Fruit fly (Drosophila melanogaster) whole organism, embryonic: ENCODE results near the gene schlank.
A peak's percentile ranks its signal among the peaks of the same experiment; 100 is the strongest.

Experiments used
- Abd-B ChIP-seq: fragments of 200-800 bp; sonication (Bioruptor generic); optimal IDR thresholded peaks from 2 replicates; lab custom pipeline; 2018; ENCODE audit warnings: missing biosample characterization, mild to moderate bottlenecking, missing genetic modification characterization, moderate library complexity
- Adf1 ChIP-seq: fragments of 200-800 bp; sonication (Bioruptor generic); IDR thresholded peaks from 2 replicates; pipeline ENCODE4 v1.3.6; 2022; ENCODE audit warnings: missing biosample characterization, missing genetic modification characterization
- CG10321 ChIP-seq: fragments of 200-800 bp; sonication (Bioruptor generic); IDR thresholded peaks from 2 replicates; pipeline ENCODE4 v1.3.6; 2022; ENCODE audit warnings: missing biosample characterization, missing genetic modification characterization
- CG10959 ChIP-seq: fragments of 200-800 bp; sonication (Bioruptor generic); IDR thresholded peaks from 2 replicates; pipeline ENCODE4 v1.3.6; 2022; ENCODE audit warnings: missing biosample characterization, missing genetic modification characterization
- CG12104 ChIP-seq: fragments of 200-800 bp; sonication (Bioruptor generic); optimal IDR thresholded peaks from 3 replicates; lab custom pipeline; 2016; ENCODE audit warnings: missing biosample characterization, missing genetic modification characterization
- CG13287 ChIP-seq: fragments of 200-800 bp; sonication (Bioruptor generic); IDR thresholded peaks from 2 replicates; pipeline ENCODE4 v1.3.6; 2022; ENCODE audit warnings: missing biosample characterization, missing genetic modification characterization; ENCODE audit not compliant: partially characterized antibody
- CG14441 ChIP-seq: fragments of 200-800 bp; sonication (Bioruptor generic); IDR thresholded peaks from 2 replicates; pipeline ENCODE4 v1.3.6; 2022; ENCODE audit warnings: missing biosample characterization, missing genetic modification characterization
- CG15269 ChIP-seq: fragments of 200-800 bp; sonication (Bioruptor generic); optimal IDR thresholded peaks from 2 replicates; lab custom pipeline; 2018; ENCODE audit warnings: missing biosample characterization, mild to moderate bottlenecking, missing genetic modification characterization, moderate library complexity
- CG17186 ChIP-seq: fragments of 200-800 bp; sonication (Bioruptor generic); optimal IDR thresholded peaks from 3 replicates; lab custom pipeline; 2017; ENCODE audit warnings: missing biosample characterization, missing genetic modification reagents, missing genetic modification characterization
- CG2199 ChIP-seq: fragments of 200-800 bp; sonication (Bioruptor generic); IDR thresholded peaks from 3 replicates; pipeline ENCODE4 v1.3.6; 2022; ENCODE audit warnings: missing biosample characterization, missing genetic modification characterization
- CG2712 ChIP-seq: fragments of 200-800 bp; optimal IDR thresholded peaks from 3 replicates; lab custom pipeline; 2019; ENCODE audit warnings: missing biosample characterization, mild to moderate bottlenecking, missing genetic modification characterization, moderate library complexity
- CG30020 ChIP-seq: fragments of 200-800 bp; optimal IDR thresholded peaks from 2 replicates; lab custom pipeline; 2019; ENCODE audit warnings: missing biosample characterization, mild to moderate bottlenecking, missing genetic modification characterization, moderate library complexity
- CG3407 ChIP-seq: fragments of 200-800 bp; sonication (Bioruptor generic); optimal IDR thresholded peaks from 2 replicates; lab custom pipeline; 2018; ENCODE audit warnings: missing biosample characterization, mild to moderate bottlenecking, missing genetic modification characterization
- CG4282 ChIP-seq: fragments of 200-800 bp; sonication (Bioruptor generic); optimal IDR thresholded peaks from 2 replicates; lab custom pipeline; 2016; ENCODE audit warnings: missing biosample characterization, missing genetic modification characterization
- CG4617 ChIP-seq: fragments of 200-800 bp; sonication (Bioruptor generic); optimal IDR thresholded peaks from 3 replicates; lab custom pipeline; 2016; ENCODE audit warnings: missing biosample characterization, missing genetic modification characterization, borderline replicate concordance
- CG7745 ChIP-seq: fragments of 200-800 bp; sonication (Bioruptor generic); optimal IDR thresholded peaks from 2 replicates; lab custom pipeline; 2018; ENCODE audit warnings: missing biosample characterization, mild to moderate bottlenecking, missing genetic modification characterization, moderate library complexity
- CG8388 ChIP-seq: fragments of 200-800 bp; sonication (Bioruptor generic); optimal IDR thresholded peaks from 2 replicates; lab custom pipeline; 2019; ENCODE audit warnings: missing biosample characterization, mild to moderate bottlenecking, missing genetic modification characterization, moderate library complexity
- CG8944 ChIP-seq: fragments of 200-800 bp; sonication (Bioruptor generic); optimal IDR thresholded peaks from 3 replicates; lab custom pipeline; 2016; ENCODE audit warnings: missing biosample characterization, missing genetic modification characterization
- Camta ChIP-seq: fragments of 200-800 bp; sonication (Bioruptor generic); optimal IDR thresholded peaks from 2 replicates; lab custom pipeline; 2016; ENCODE audit warnings: missing biosample characterization, missing genetic modification characterization
- D19B ChIP-seq: fragments of 200-800 bp; sonication (Bioruptor generic); optimal IDR thresholded peaks from 2 replicates; lab custom pipeline; 2017; ENCODE audit warnings: missing biosample characterization, mild to moderate bottlenecking, missing genetic modification characterization
- Dad ChIP-seq: fragments of 200-800 bp; sonication (Bioruptor generic); optimal IDR thresholded peaks from 3 replicates; lab custom pipeline; 2016; ENCODE audit warnings: missing biosample characterization, missing genetic modification characterization
- Deaf1 ChIP-seq: fragments of 200-800 bp; optimal IDR thresholded peaks from 3 replicates; lab custom pipeline; 2019; ENCODE audit warnings: missing biosample characterization, mild to moderate bottlenecking, missing genetic modification characterization, moderate library complexity
- Dip2 ChIP-seq: fragments of 200-800 bp; sonication (Bioruptor generic); IDR thresholded peaks from 2 replicates; pipeline ENCODE4 v1.3.6; 2022; ENCODE audit warnings: missing biosample characterization, missing genetic modification characterization
- H15 ChIP-seq: fragments of 200-800 bp; sonication (Bioruptor generic); IDR thresholded peaks from 3 replicates; pipeline ENCODE4 v1.3.6; 2022; ENCODE audit warnings: missing biosample characterization, missing genetic modification characterization
- HLH4C ChIP-seq: fragments of 200-800 bp; sonication (Bioruptor generic); IDR thresholded peaks from 3 replicates; pipeline ENCODE4 v1.3.6; 2022; ENCODE audit warnings: missing biosample characterization, missing genetic modification characterization; ENCODE audit not compliant: partially characterized antibody
- Lim3 ChIP-seq: fragments of 200-800 bp; sonication (Bioruptor generic); IDR thresholded peaks from 2 replicates; pipeline ENCODE4 v1.3.6; 2022; ENCODE audit warnings: missing biosample characterization, missing genetic modification characterization
- Myb ChIP-seq: fragments of 200-800 bp; sonication (Bioruptor generic); optimal IDR thresholded peaks from 2 replicates; lab custom pipeline; 2016; ENCODE audit warnings: missing biosample characterization, missing genetic modification characterization
- Opbp ChIP-seq: fragments of 200-800 bp; sonication (Bioruptor generic); IDR thresholded peaks from 3 replicates; pipeline ENCODE4 v1.3.6; 2022; ENCODE audit warnings: missing biosample characterization, missing genetic modification characterization; ENCODE audit not compliant: partially characterized antibody
- bigmax ChIP-seq: fragments of 200-800 bp; sonication (Bioruptor generic); optimal IDR thresholded peaks from 2 replicates; lab custom pipeline; 2018; ENCODE audit warnings: missing biosample characterization, mild to moderate bottlenecking, missing genetic modification characterization
- bowl ChIP-seq: fragments of 200-800 bp; sonication (Bioruptor generic); IDR thresholded peaks from 2 replicates; pipeline ENCODE4 v1.3.6; 2022; ENCODE audit warnings: missing biosample characterization, missing genetic modification characterization
- cato ChIP-seq: fragments of 200-800 bp; sonication (Bioruptor generic); optimal IDR thresholded peaks from 2 replicates; lab custom pipeline; 2016; ENCODE audit warnings: missing biosample characterization, missing genetic modification characterization, borderline replicate concordance
- cg ChIP-seq: fragments of 200-800 bp; sonication (Bioruptor generic); optimal IDR thresholded peaks from 3 replicates; lab custom pipeline; 2019; ENCODE audit warnings: missing biosample characterization, mild to moderate bottlenecking, missing genetic modification characterization, moderate library complexity
- crc ChIP-seq: fragments of 200-800 bp; sonication (Bioruptor generic); optimal IDR thresholded peaks from 2 replicates; lab custom pipeline; 2016; ENCODE audit warnings: missing biosample characterization, missing genetic modification characterization
- dm ChIP-seq: fragments of 200-800 bp; sonication (Bioruptor generic); optimal IDR thresholded peaks from 3 replicates; lab custom pipeline; 2016; ENCODE audit warnings: missing biosample characterization, missing genetic modification characterization
- ems ChIP-seq: fragments of 200-800 bp; sonication (Bioruptor generic); optimal IDR thresholded peaks from 3 replicates; lab custom pipeline; 2016; ENCODE audit warnings: missing biosample characterization, missing genetic modification characterization
- en ChIP-seq: fragments of 200-800 bp; sonication (Bioruptor generic); optimal IDR thresholded peaks from 2 replicates; lab custom pipeline; 2016; ENCODE audit warnings: missing biosample characterization, missing genetic modification characterization
- fd102C ChIP-seq: fragments of 200-800 bp; sonication (Bioruptor generic); optimal IDR thresholded peaks from 2 replicates; lab custom pipeline; 2018; ENCODE audit warnings: missing biosample characterization, mild to moderate bottlenecking, missing genetic modification characterization, moderate library complexity
- fd3F ChIP-seq: fragments of 200-800 bp; sonication (Bioruptor generic); optimal IDR thresholded peaks from 2 replicates; lab custom pipeline; 2018; ENCODE audit warnings: missing biosample characterization, mild to moderate bottlenecking, missing genetic modification characterization, moderate library complexity
- ftz-f1 ChIP-seq: fragments of 200-800 bp; sonication (Bioruptor generic); optimal IDR thresholded peaks from 2 replicates; lab custom pipeline; 2016; ENCODE audit warnings: missing biosample characterization, missing genetic modification characterization
- hb ChIP-seq: fragments of 200-800 bp; sonication (Bioruptor generic); IDR thresholded peaks from 3 replicates; pipeline ENCODE4 v1.3.6; 2022; ENCODE audit warnings: missing biosample characterization, missing genetic modification characterization; ENCODE audit not compliant: partially characterized antibody
- insv ChIP-seq, 2 experiments: fragments of 200-800 bp; sonication (Bioruptor generic); optimal IDR thresholded peaks; 3 replicates each; lab custom pipeline; 2016 to 2018; ENCODE audit warnings: missing biosample characterization in 2 of 2, missing genetic modification characterization in 2 of 2
- jigr1 ChIP-seq: fragments of 200-800 bp; sonication (Bioruptor generic); IDR thresholded peaks from 3 replicates; pipeline ENCODE4 v1.3.6; 2022; ENCODE audit warnings: missing biosample characterization, missing genetic modification characterization
- p53 ChIP-seq: fragments of 200-800 bp; sonication (Bioruptor generic); optimal IDR thresholded peaks from 2 replicates; lab custom pipeline; 2016; ENCODE audit warnings: missing biosample characterization, missing genetic modification characterization
- phol ChIP-seq: fragments of 200-800 bp; sonication (Bioruptor generic); optimal IDR thresholded peaks from 3 replicates; lab custom pipeline; 2018; ENCODE audit warnings: missing biosample characterization, mild to moderate bottlenecking, missing genetic modification characterization, moderate library complexity
- psq ChIP-seq: fragments of 200-800 bp; sonication (Bioruptor generic); optimal IDR thresholded peaks from 2 replicates; lab custom pipeline; 2017; ENCODE audit warnings: missing biosample characterization, missing genetic modification characterization
- scrt ChIP-seq: fragments of 200-800 bp; sonication (Bioruptor generic); optimal IDR thresholded peaks from 2 replicates; lab custom pipeline; 2018; ENCODE audit warnings: missing biosample characterization, mild to moderate bottlenecking, missing genetic modification characterization, moderate library complexity
- stc ChIP-seq: fragments of 200-800 bp; sonication (Bioruptor generic); IDR thresholded peaks from 2 replicates; pipeline ENCODE4 v1.3.6; 2022; ENCODE audit warnings: missing biosample characterization, missing genetic modification characterization
- trem ChIP-seq: fragments of 200-800 bp; optimal IDR thresholded peaks from 3 replicates; lab custom pipeline; 2019; ENCODE audit warnings: missing biosample characterization, mild to moderate bottlenecking, missing genetic modification characterization, moderate library complexity
- tx ChIP-seq: fragments of 200-800 bp; sonication (Bioruptor generic); optimal IDR thresholded peaks from 2 replicates; lab custom pipeline; 2016; ENCODE audit warnings: missing biosample characterization, missing genetic modification characterization
- wdn ChIP-seq: fragments of 200-800 bp; sonication (Bioruptor generic); IDR thresholded peaks from 2 replicates; pipeline ENCODE4 v1.3.6; 2022; ENCODE audit warnings: missing biosample characterization, missing genetic modification characterization
- zen ChIP-seq: fragments of 200-800 bp; sonication (Bioruptor generic); optimal IDR thresholded peaks from 3 replicates; lab custom pipeline; 2018; ENCODE audit warnings: missing biosample characterization, mild to moderate bottlenecking, missing genetic modification characterization, moderate library complexity

Gene schlank

DNA sequence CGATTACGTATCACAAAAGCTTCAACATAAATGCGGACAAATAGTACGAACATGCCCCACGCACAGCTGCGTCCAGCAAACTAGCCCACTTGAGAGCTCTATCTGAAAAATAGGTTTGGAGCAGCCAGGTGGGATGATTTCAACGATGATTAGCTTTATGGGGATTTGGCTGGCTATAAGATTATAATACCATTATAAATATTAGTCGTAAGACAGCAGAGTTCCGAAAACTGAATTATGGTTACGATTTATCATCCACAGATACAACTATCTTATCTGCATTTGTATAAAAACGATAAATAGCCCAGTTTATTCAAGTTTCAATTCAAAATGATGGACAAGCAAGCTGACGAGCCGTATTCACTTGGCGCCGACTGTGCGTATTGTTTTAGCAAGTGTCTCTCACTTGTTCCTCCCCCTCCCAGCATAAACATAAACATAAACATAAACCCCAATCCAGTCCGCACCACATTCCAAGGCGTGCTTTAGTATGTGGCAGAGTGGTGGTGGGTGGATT lies 3.4 kb downstream of the schlank start (continued):
- TF ChIP-seq p53 (GFP tag; lab: Kevin White, UChicago), result no peak
- TF ChIP-seq Camta (GFP tag; lab: Kevin White, UChicago), result peak; percentile 44
- TF ChIP-seq dm (GFP tag; lab: Kevin White, UChicago), result peak; percentile 5
- TF ChIP-seq D19B (GFP tag; lab: Kevin White, UChicago), result peak; percentile 74
- no peak for TF ChIP-seq Dad
- peak; percentile 22 for TF ChIP-seq trem
- TF ChIP-seq Adf1, result peak; percentile 11; the same call in 1 of the 2 replicates
- TF ChIP-seq phol, result peak; percentile 84
- no peak for TF ChIP-seq Opbp (GFP tag; lab: Robert Waterston, UW)
- peak; percentile 42 for TF ChIP-seq cato (GFP tag; lab: Kevin White, UChicago)
- no peak for TF ChIP-seq bigmax (GFP tag; lab: Kevin White, UChicago)
- TF ChIP-seq CG10321 (GFP tag; lab: Robert Waterston, UW), result no peak
- TF ChIP-seq Lim3 (GFP tag; lab: Robert Waterston, UW), result no peak
- no peak for TF ChIP-seq tx (GFP tag; lab: Kevin White, UChicago)
- peak; percentile 74 for TF ChIP-seq ems (GFP tag; lab: Kevin White, UChicago)
- TF ChIP-seq bowl (GFP tag; lab: Robert Waterston, UW), result no peak
- no peak for TF ChIP-seq CG4617 (GFP tag; lab: Kevin White, UChicago)
- TF ChIP-seq jigr1 (GFP tag; lab: Robert Waterston, UW), result 0 out of 3 replicates have a peak, but pooled peaks have one; percentile 20
- TF ChIP-seq CG30020 (tag; lab: Kevin White, UChicago), result peak; percentile 31
- TF ChIP-seq CG8944 (GFP tag; lab: Kevin White, UChicago), result no peak
- TF ChIP-seq fd3F (GFP tag; lab: Kevin White, UChicago), result peak; percentile 59
- no peak for TF ChIP-seq hb
- TF ChIP-seq Deaf1 (tag; lab: Kevin White, UChicago), result peak; percentile 63
- TF ChIP-seq CG10959 (GFP tag; lab: Robert Waterston, UW), result no peak
- no peak for TF ChIP-seq CG4282 (GFP tag; lab: Kevin White, UChicago)
- peak; percentile 17 for TF ChIP-seq CG17186 (GFP tag; lab: Kevin White, UChicago)
- TF ChIP-seq CG13287 (GFP tag; lab: Robert Waterston, UW), result no peak
- TF ChIP-seq fd102C (GFP tag; lab: Kevin White, UChicago), result no peak
- peak in 1 of 2 experiments; percentile 36 for TF ChIP-seq insv (GFP tag; optimal IDR thresholded peaks at IDR 0.05; lab: Kevin White, UChicago)
- TF ChIP-seq psq (GFP tag; lab: Kevin White, UChicago), result no peak
- TF ChIP-seq Abd-B, result peak; percentile 66
- TF ChIP-seq CG14441 (GFP tag; lab: Robert Waterston, UW), result peak; percentile 63
- peak; percentile 63 for TF ChIP-seq CG8388 (GFP tag; lab: Kevin White, UChicago)
- TF ChIP-seq HLH4C (GFP tag; lab: Robert Waterston, UW), result no peak
- TF ChIP-seq H15, result no peak
- peak; percentile 80 for TF ChIP-seq scrt (GFP tag; lab: Kevin White, UChicago)
- TF ChIP-seq stc (GFP tag; lab: Robert Waterston, UW), result peak; percentile 64
- peak; percentile 43 for TF ChIP-seq crc
- TF ChIP-seq CG3407, result peak; percentile 15
- peak; percentile 34 for TF ChIP-seq zen
- TF ChIP-seq wdn (GFP tag; lab: Robert Waterston, UW), result no peak; the same call in 1 of the 2 replicates
- no peak for TF ChIP-seq cg (GFP tag; lab: Kevin White, UChicago)
- TF ChIP-seq CG7745, result no peak
- peak; percentile 77 for TF ChIP-seq CG2712 (tag; lab: Kevin White, UChicago)
- no peak for TF ChIP-seq Dip2 (GFP tag; lab: Robert Waterston, UW)
- no peak for TF ChIP-seq en (GFP tag; lab: Kevin White, UChicago)
- peak; percentile 85 for TF ChIP-seq CG15269 (tag; lab: Kevin White, UChicago)
- TF ChIP-seq CG2199 (GFP tag; lab: Robert Waterston, UW), result no peak
- TF ChIP-seq Myb (GFP tag; lab: Kevin White, UChicago), result no peak
- no peak for TF ChIP-seq ftz-f1
- peak; percentile 52 for TF ChIP-seq CG12104
